Worm (Caenorhabditis elegans) whole organism, L4/young adult: Measurements from ENCODE around the gene ZK742.3.

Experiments used
- W03F9.2 ChIP-seq: fragments of 150-350 bp; optimal IDR thresholded peaks from 2 replicates; lab custom pipeline; 2014; ENCODE audit warnings: missing biosample characterization, missing genetic modification characterization
- dao-5 ChIP-seq: sonication (generic microtip); optimal IDR thresholded peaks from 2 replicates; lab custom pipeline; 2016; ENCODE audit warnings: missing genotype, missing genetic modification characterization, moderate library complexity, missing compliant biosample characterization
- him-1 ChIP-seq: sonication (generic microtip); optimal IDR thresholded peaks from 2 replicates; lab custom pipeline; 2016; ENCODE audit warnings: missing genotype, missing genetic modification reagents, missing genetic modification characterization, missing compliant biosample characterization

DNA sequence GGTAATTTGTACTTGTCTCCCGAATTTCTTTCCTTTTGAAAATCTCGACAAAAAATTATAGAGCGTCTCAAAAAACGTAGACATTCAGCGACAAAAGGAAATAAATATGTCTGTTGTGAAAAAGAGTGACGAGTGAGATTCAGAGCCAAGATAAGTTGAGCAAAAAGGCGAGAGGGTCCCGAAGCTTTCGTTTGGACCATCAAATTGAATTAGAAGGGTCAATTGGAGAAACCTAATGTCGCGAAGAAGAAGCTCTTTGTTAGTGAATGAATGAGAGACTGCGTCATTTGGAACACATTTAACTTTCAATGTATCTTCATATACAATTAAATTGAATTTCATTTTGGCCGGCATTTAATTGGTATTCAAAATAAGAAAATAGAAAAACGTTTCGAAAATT is 6.8 kb upstream of the ZK742.3 start:
- no peak for TF ChIP-seq dao-5 (tag; lab: Kevin White, UChicago)
- TF ChIP-seq W03F9.2, result no peak
- TF ChIP-seq him-1 (tag; lab: Kevin White, UChicago), result no peak
